Worm (Caenorhabditis elegans) whole organism, L4 larva: ENCODE measurements around the gene gly-1.
A peak's percentile ranks its signal among the peaks of the same experiment; 100 is the strongest.

ENCODE experiments used
- F26F4.8 ChIP-seq: fragments of 200-800 bp; sonication (Bioruptor generic); conservative IDR thresholded peaks from 2 replicates; pipeline ENCODE4 v1.3.6; 2022; ENCODE audit warnings: missing genetic modification characterization, missing compliant biosample characterization
- F37D6.2 ChIP-seq: sonication (generic microtip); optimal IDR thresholded peaks from 2 replicates; lab custom pipeline; 2016; ENCODE audit warnings: mild to moderate bottlenecking, missing genetic modification characterization, missing compliant biosample characterization
- F44E2.7 ChIP-seq: fragments of 200-800 bp; sonication (Bioruptor generic); IDR thresholded peaks from 2 replicates; pipeline ENCODE4 v2.1.2; 2022; ENCODE audit warnings: missing genetic modification characterization, missing compliant biosample characterization
- Y105C5A.15 ChIP-seq: fragments of 200-800 bp; sonication (Bioruptor generic); IDR thresholded peaks from 2 replicates; pipeline ENCODE4 v1.3.6; 2022; ENCODE audit warnings: missing genetic modification characterization, missing compliant biosample characterization
- aha-1 ChIP-seq: fragments of 150-350 bp; peaks from one replicate; lab custom pipeline; 2014; ENCODE audit warnings: missing biosample characterization, missing genetic modification characterization
- aly-2 ChIP-seq: sonication (generic microtip); optimal IDR thresholded peaks from 2 replicates; lab custom pipeline; 2018; ENCODE audit warnings: missing biosample characterization, missing genetic modification characterization
- ceh-28 ChIP-seq: fragments of 150-350 bp; optimal IDR thresholded peaks from 2 replicates; lab custom pipeline; 2014; ENCODE audit warnings: missing biosample characterization, missing genetic modification reagents, missing genetic modification characterization
- ceh-62 ChIP-seq: sonication (generic microtip); optimal IDR thresholded peaks from 2 replicates; lab custom pipeline; 2017; ENCODE audit warnings: missing biosample characterization, missing genetic modification characterization
- ceh-82 ChIP-seq: sonication (generic microtip); optimal IDR thresholded peaks from 2 replicates; lab custom pipeline; 2017; ENCODE audit warnings: missing biosample characterization, missing genetic modification characterization
- cey-2 ChIP-seq: sonication (generic microtip); optimal IDR thresholded peaks from 3 replicates; lab custom pipeline; 2017; ENCODE audit warnings: missing genetic modification characterization, mild to moderate bottlenecking, missing compliant biosample characterization, antibody characterized with exemption, borderline replicate concordance; ENCODE audit not compliant: insufficient read depth
- ctbp-1 ChIP-seq: fragments of 200-800 bp; sonication (Bioruptor generic); IDR thresholded peaks from 2 replicates; pipeline ENCODE4 v1.3.6; 2022; ENCODE audit warnings: missing genetic modification reagents, missing genetic modification characterization, missing compliant biosample characterization
- daf-8 ChIP-seq: fragments of 200-800 bp; sonication (Bioruptor generic); IDR thresholded peaks from 2 replicates; pipeline ENCODE4 v1.3.6; 2022; ENCODE audit warnings: missing genetic modification characterization, missing compliant biosample characterization
- dpl-1 ChIP-seq: fragments of 150-350 bp; optimal IDR thresholded peaks from 2 replicates; lab custom pipeline; 2014; ENCODE audit warnings: missing biosample characterization, missing genetic modification reagents, missing genetic modification characterization
- duxl-1 ChIP-seq: sonication (generic microtip); optimal IDR thresholded peaks from 2 replicates; lab custom pipeline; 2016; ENCODE audit warnings: mild to moderate bottlenecking, missing genetic modification characterization, moderate library complexity, missing compliant biosample characterization; ENCODE audit not compliant: poor library complexity
- dve-1 ChIP-seq: sonication (generic microtip); optimal IDR thresholded peaks from 2 replicates; lab custom pipeline; 2017; ENCODE audit warnings: antibody characterized with exemption, mild to moderate bottlenecking, missing genetic modification characterization, missing compliant biosample characterization; ENCODE audit not compliant: insufficient read depth
- egl-27 ChIP-seq: sonication (generic microtip); optimal IDR thresholded peaks from 3 replicates; lab custom pipeline; 2017; ENCODE audit warnings: missing biosample characterization, missing genetic modification reagents, missing genetic modification characterization
- fos-1 ChIP-seq: fragments of 150-350 bp; optimal IDR thresholded peaks from 2 replicates; lab custom pipeline; 2014; ENCODE audit warnings: missing biosample characterization, missing genetic modification characterization
- hlh-11 ChIP-seq: fragments of 200-800 bp; sonication (Bioruptor generic); optimal IDR thresholded peaks from 2 replicates; lab custom pipeline; 2018; ENCODE audit warnings: mild to moderate bottlenecking, missing genetic modification characterization, missing compliant biosample characterization
- hlh-30 ChIP-seq: sonication (generic microtip); optimal IDR thresholded peaks from 2 replicates; lab custom pipeline; 2017; ENCODE audit warnings: antibody characterized with exemption, mild to moderate bottlenecking, missing genetic modification characterization, missing compliant biosample characterization; ENCODE audit not compliant: insufficient read depth
- jun-1 ChIP-seq: fragments of 150-350 bp; optimal IDR thresholded peaks from 2 replicates; lab custom pipeline; 2014; ENCODE audit warnings: missing biosample characterization, missing genetic modification reagents, missing genetic modification characterization
- lin-1 ChIP-seq: fragments of 200-800 bp; sonication (Bioruptor generic); IDR thresholded peaks from 2 replicates; pipeline ENCODE4 v1.3.6; 2022; ENCODE audit warnings: missing genetic modification reagents, missing genetic modification characterization, missing compliant biosample characterization
- lin-13 ChIP-seq: fragments of 150-350 bp; optimal IDR thresholded peaks from 2 replicates; lab custom pipeline; 2014; ENCODE audit warnings: missing biosample characterization, missing genetic modification reagents, missing genetic modification characterization
- lin-38 ChIP-seq: fragments of 200-800 bp; sonication (Bioruptor generic); IDR thresholded peaks from 2 replicates; pipeline ENCODE4 v1.3.6; 2022; ENCODE audit warnings: missing genetic modification reagents, missing genetic modification characterization, missing compliant biosample characterization
- madf-9 ChIP-seq: fragments of 200-800 bp; sonication (Bioruptor generic); conservative IDR thresholded peaks from 2 replicates; pipeline ENCODE4 v1.3.6; 2022; ENCODE audit warnings: missing genetic modification reagents, missing genetic modification characterization, missing compliant biosample characterization
- mxl-3 ChIP-seq: fragments of 200-800 bp; sonication (Bioruptor generic); optimal IDR thresholded peaks from 2 replicates; lab custom pipeline; 2018; ENCODE audit warnings: mild to moderate bottlenecking, missing genetic modification characterization, missing compliant biosample characterization
- nhr-102 ChIP-seq: sonication (generic microtip); optimal IDR thresholded peaks from 2 replicates; lab custom pipeline; 2016; ENCODE audit warnings: mild to moderate bottlenecking, missing genetic modification characterization, moderate library complexity, missing compliant biosample characterization
- nhr-11 ChIP-seq: fragments of 150-350 bp; optimal IDR thresholded peaks from 2 replicates; lab custom pipeline; 2014; ENCODE audit warnings: missing biosample characterization, missing genetic modification characterization
- nhr-28 ChIP-seq: fragments of 150-350 bp; optimal IDR thresholded peaks from 2 replicates; lab custom pipeline; 2014; ENCODE audit warnings: missing biosample characterization, missing genetic modification characterization
- nhr-42 ChIP-seq: fragments of 200-800 bp; sonication (Bioruptor generic); IDR thresholded peaks from 2 replicates; pipeline ENCODE4 v1.3.6; 2022; ENCODE audit warnings: missing genetic modification characterization, missing compliant biosample characterization
- pqm-1 ChIP-seq: sonication (generic microtip); optimal IDR thresholded peaks from 2 replicates; lab custom pipeline; 2017; ENCODE audit warnings: missing biosample characterization, missing genetic modification characterization
- saeg-2 ChIP-seq: fragments of 200-800 bp; sonication (Bioruptor generic); IDR thresholded peaks from 2 replicates; pipeline ENCODE4 v1.3.6; 2022; ENCODE audit warnings: missing genetic modification reagents, missing genetic modification characterization, missing compliant biosample characterization
- sdz-12 ChIP-seq: fragments of 200-800 bp; sonication (Bioruptor generic); optimal IDR thresholded peaks from 2 replicates; lab custom pipeline; 2018; ENCODE audit warnings: mild to moderate bottlenecking, missing genetic modification characterization, missing compliant biosample characterization
- snpc-1.2 ChIP-seq: fragments of 200-800 bp; sonication (Bioruptor generic); IDR thresholded peaks from 2 replicates; pipeline ENCODE4 v1.3.6; 2022; ENCODE audit warnings: missing genetic modification reagents, missing genetic modification characterization, missing compliant biosample characterization
- spr-1 ChIP-seq: sonication (generic microtip); optimal IDR thresholded peaks from 2 replicates; lab custom pipeline; 2016; ENCODE audit warnings: mild to moderate bottlenecking, missing genetic modification characterization, missing compliant biosample characterization
- unc-130 ChIP-seq: sonication (generic microtip); optimal IDR thresholded peaks from 2 replicates; lab custom pipeline; 2016; ENCODE audit warnings: missing genetic modification reagents, missing genetic modification characterization, missing compliant biosample characterization
- unc-62 ChIP-seq, 3 experiments: fragments of 150-350 bp in 1 of 3; sonication (generic microtip); optimal IDR thresholded peaks in 2 of 3; peaks in 1 of 3; 1 replicate in 1 of 3; 2 replicates in 2 of 3; lab custom pipeline; 2014 to 2017; ENCODE audit warnings: missing biosample characterization in 3 of 3, missing genetic modification characterization in 3 of 3, missing genetic modification reagents in 3 of 3, missing genotype in 1 of 3
- vab-7 ChIP-seq: fragments of 200-800 bp; sonication (Bioruptor generic); IDR thresholded peaks from 2 replicates; pipeline ENCODE4 v1.3.6; 2022; ENCODE audit warnings: missing genetic modification reagents, missing genetic modification characterization, missing compliant biosample characterization
- zip-2 ChIP-seq: fragments of 150-350 bp; optimal IDR thresholded peaks from 2 replicates; lab custom pipeline; 2014; ENCODE audit warnings: missing biosample characterization, missing genetic modification characterization

gly-1 gene

DNA sequence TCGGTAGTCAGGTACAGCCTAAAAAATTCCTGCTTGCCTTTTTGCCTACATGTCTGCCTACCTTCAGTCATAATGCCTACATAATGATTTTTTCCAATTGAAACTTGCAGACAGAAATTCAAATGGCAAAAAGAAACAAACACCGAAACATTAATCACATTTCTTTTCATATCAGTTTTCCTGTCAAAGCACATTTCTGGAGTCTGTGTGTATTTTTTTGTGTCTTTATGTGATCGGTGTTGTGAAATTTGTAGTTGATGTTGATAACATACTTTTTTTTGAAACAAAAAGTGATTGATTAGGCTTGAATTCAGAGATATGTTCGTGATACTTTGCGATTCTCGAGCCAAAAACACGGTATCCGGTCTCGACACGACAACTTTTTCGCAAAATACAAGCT lies 47.4 kb upstream of the gly-1 start (continued):
- TF ChIP-seq lin-38 (GFP tag; lab: Robert Waterston, UW) (no peak), cey-2 (tag; lab: Kevin White, UChicago) (no peak), sdz-12 (GFP tag; lab: Kevin White, UChicago) (no peak), mxl-3 (GFP tag; lab: Kevin White, UChicago) (peak; percentile 32), hlh-30 (no peak), egl-27 (tag; lab: Kevin White, UChicago) (no peak), aly-2 (tag; lab: Kevin White, UChicago) (no peak), ceh-62 (tag; lab: Kevin White, UChicago) (no peak), F37D6.2 (tag; lab: Kevin White, UChicago) (no peak), jun-1 (tag; lab: Kevin White, UChicago) (no peak), nhr-42 (GFP tag; lab: Robert Waterston, UW) (no peak), saeg-2 (no peak), vab-7 (no peak), spr-1 (tag; lab: Kevin White, UChicago) (no peak), F26F4.8 (GFP tag; lab: Robert Waterston, UW) (no peak), fos-1 (tag; lab: Kevin White, UChicago) (no peak), duxl-1 (no peak), aha-1 (no peak), lin-1 (no peak), ctbp-1 (GFP tag; lab: Robert Waterston, UW) (no peak), nhr-28 (tag; lab: Kevin White, UChicago) (peak; percentile 99), Y105C5A.15 (GFP tag; lab: Robert Waterston, UW) (no peak), daf-8 (GFP tag; lab: Robert Waterston, UW) (no peak), nhr-102 (no peak), ceh-82 (no peak), snpc-1.2 (GFP tag; lab: Robert Waterston, UW) (no peak), dve-1 (tag; lab: Kevin White, UChicago) (peak; percentile 32)

DNA sequence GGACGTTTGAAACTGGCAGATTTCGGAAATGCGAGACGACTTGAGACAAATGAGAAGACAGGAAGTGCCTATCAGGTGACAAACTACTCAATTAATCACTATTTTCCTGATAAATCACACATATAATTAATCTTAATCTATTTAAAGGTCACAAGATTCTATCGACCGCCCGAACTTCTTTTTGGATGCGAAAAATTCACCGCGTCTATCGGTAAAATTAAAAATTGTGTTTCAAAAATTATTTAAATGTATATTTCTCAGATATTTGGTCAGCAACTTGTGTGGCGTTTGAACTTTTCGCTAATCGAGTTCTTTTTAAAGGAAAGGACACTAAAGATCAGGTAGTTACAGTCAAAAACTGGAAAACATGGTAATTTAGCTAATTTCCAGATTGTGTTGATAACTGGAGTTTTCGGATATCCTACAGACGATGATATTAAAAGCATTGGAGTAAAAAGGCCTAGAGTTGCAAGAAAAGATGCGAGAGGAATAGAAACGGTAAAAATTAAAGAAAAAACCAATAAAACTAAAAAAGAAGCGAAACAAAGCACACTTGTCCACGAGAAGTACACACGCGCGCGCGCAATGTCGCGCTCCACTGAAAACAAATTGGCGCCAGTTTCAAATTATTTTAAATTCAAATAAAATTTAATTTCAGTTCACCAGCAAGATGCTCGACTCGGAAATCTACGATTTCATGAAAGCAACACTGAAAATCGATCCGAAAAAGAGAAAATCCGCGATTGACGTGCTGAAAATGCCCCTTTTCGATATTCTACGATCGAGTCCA lies 46.4 kb upstream of the gly-1 start:
- TF ChIP-seq pqm-1 (tag; lab: Kevin White, UChicago) (no peak), ceh-28 (no peak), zip-2 (no peak), F44E2.7 (GFP tag; lab: Robert Waterston, UW) (no peak), aha-1 (peak; percentile 20), dpl-1 (GFP tag; lab: Kevin White, UChicago) (peak; percentile 10), lin-38 (GFP tag; lab: Robert Waterston, UW) (peak; percentile 53), unc-62 (GFP tag; optimal IDR thresholded peaks at IDR 0.05 in 1 of 2; lab: Kevin White, UChicago) (peak in 1 of 2 experiments; percentile 9), unc-62 (tag; optimal IDR thresholded peaks at IDR 0.05; lab: Kevin White, UChicago) (no peak), nhr-11 (tag; lab: Kevin White, UChicago) (no peak)
- TF ChIP-seq, all 104 proteins: peak for 4

DNA sequence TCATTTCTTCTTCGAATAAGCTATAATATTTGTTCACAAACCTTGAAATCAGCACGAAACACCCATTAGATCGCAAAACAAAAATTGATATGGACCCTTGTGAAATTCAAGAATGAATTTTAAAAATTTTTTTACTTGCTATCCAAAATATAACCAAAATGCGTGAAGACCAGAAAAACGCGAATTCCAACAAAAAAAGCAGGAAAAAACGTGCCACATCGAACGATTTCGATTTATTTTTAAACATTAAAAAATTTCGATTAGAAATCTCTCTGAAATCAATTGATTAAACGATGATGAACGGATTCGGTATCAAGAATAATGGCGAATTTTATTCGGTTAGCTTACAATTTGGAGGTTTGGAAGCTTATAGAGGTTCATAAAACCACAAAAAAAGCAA lies 45.3 kb upstream of the gly-1 start, which contains the start of the genes tceb-3 and gskl-1:
Gene tceb-3, minus strand, starts transcription at position 101 of the 400 bp plus-strand sequence.
Gene gskl-1, plus strand, starts transcription at position 243 of the 400 bp plus-strand sequence.
- TF ChIP-seq madf-9 (GFP tag; lab: Robert Waterston, UW) (no peak), dve-1 (tag; lab: Kevin White, UChicago) (no peak), lin-13 (GFP tag; lab: Kevin White, UChicago) (no peak), unc-130 (no peak), hlh-11 (no peak)
